Worm (Caenorhabditis elegans): ENCODE results near the gene lin-22.

DNA sequence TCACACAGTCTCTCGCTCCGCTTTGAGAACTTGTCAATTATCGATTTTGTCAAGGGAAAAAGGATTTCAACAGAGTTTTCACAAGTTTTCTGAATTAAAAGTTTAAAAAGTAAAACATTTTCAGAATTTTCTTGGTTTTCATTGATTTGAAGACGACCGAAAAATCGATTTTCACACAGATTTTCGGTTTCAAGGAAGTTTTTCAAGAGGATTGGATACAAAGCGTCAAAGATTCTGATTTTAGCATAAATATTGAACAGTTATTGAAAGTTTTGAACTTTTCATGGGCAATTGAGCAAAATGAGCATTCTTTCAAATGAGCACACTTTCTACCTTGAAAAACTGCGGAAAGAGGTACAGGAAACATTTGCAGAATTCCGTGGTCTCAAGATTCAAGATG, 52.5 kb downstream of the lin-22 start, which contains the start of gene Y67D8C.2:
- TF ChIP-seq dve-1 (tag; optimal IDR thresholded peaks at IDR 0.05), result no peak
- no peak for TF ChIP-seq nfya-1 (tag; optimal IDR thresholded peaks at IDR 0.05)
- TF ChIP-seq tbx-2 (tag; optimal IDR thresholded peaks at IDR 0.05), result no peak
- no peak for TF ChIP-seq ama-1 (optimal IDR thresholded peaks at IDR 0.05)
- TF ChIP-seq F13H6.1 (tag; optimal IDR thresholded peaks at IDR 0.05), result no peak
- no peak for TF ChIP-seq fkh-10 (GFP tag; optimal IDR thresholded peaks at IDR 0.05)
- no peak for TF ChIP-seq ceh-14 (tag; optimal IDR thresholded peaks at IDR 0.05)
- no peak for TF ChIP-seq hlh-30 (tag; optimal IDR thresholded peaks at IDR 0.05; ENCODE audit: insufficient read depth)
- TF ChIP-seq ceh-48 (tag; optimal IDR thresholded peaks at IDR 0.05), result no peak
- no peak for TF ChIP-seq nhr-11 (tag; optimal IDR thresholded peaks at IDR 0.05)
- no peak for TF ChIP-seq elt-4 (tag; optimal IDR thresholded peaks at IDR 0.05)
- TF ChIP-seq mec-3 (tag; optimal IDR thresholded peaks at IDR 0.05; ENCODE audit: borderline replicate concordance), result no peak
- no peak for TF ChIP-seq pat-9 (tag; optimal IDR thresholded peaks at IDR 0.05)

All from whole organism, late embryonic.